Worm (Caenorhabditis elegans) whole organism, L4 larva: ENCODE results near the gene clec-8.

Experiments
- F26F4.8 ChIP-seq: fragments of 200-800 bp; sonication (Bioruptor generic); conservative IDR thresholded peaks from 2 replicates; pipeline ENCODE4 v1.3.6; 2022; ENCODE audit warnings: missing genetic modification characterization, missing compliant biosample characterization
- F37D6.2 ChIP-seq: sonication (generic microtip); optimal IDR thresholded peaks from 2 replicates; lab custom pipeline; 2016; ENCODE audit warnings: mild to moderate bottlenecking, missing genetic modification characterization, missing compliant biosample characterization
- R02D3.7 ChIP-seq: fragments of 150-350 bp; sonication (generic microtip); optimal IDR thresholded peaks from 3 replicates; lab custom pipeline; 2014; ENCODE audit warnings: missing biosample characterization, missing genetic modification characterization
- T26A8.4 ChIP-seq: fragments of 200-800 bp; sonication (Bioruptor generic); IDR thresholded peaks from 2 replicates; pipeline ENCODE4 v1.3.6; 2022; ENCODE audit warnings: missing genetic modification characterization, missing compliant biosample characterization
- Y105C5A.15 ChIP-seq: fragments of 200-800 bp; sonication (Bioruptor generic); IDR thresholded peaks from 2 replicates; pipeline ENCODE4 v1.3.6; 2022; ENCODE audit warnings: missing genetic modification characterization, missing compliant biosample characterization
- Y48G9A.11 ChIP-seq: fragments of 200-800 bp; sonication (Bioruptor generic); IDR thresholded peaks from 2 replicates; pipeline ENCODE4 v1.3.6; 2022; ENCODE audit warnings: missing genetic modification reagents, missing genetic modification characterization, missing compliant biosample characterization
- Y5F2A.4 ChIP-seq: fragments of 200-800 bp; sonication (Bioruptor generic); optimal IDR thresholded peaks from 2 replicates; lab custom pipeline; 2018; ENCODE audit warnings: mild to moderate bottlenecking, missing genetic modification characterization, missing compliant biosample characterization
- ZK546.5 ChIP-seq, 2 experiments: sonication (generic microtip); optimal IDR thresholded peaks; 2 replicates each; lab custom pipeline; 2017; ENCODE audit warnings: missing biosample characterization in 2 of 2, missing genetic modification characterization in 2 of 2
- arid-1 ChIP-seq: fragments of 200-800 bp; sonication (Bioruptor generic); conservative IDR thresholded peaks from 2 replicates; pipeline ENCODE4 v1.3.6; 2022; ENCODE audit warnings: missing genetic modification reagents, missing genetic modification characterization, missing compliant biosample characterization
- ceh-28 ChIP-seq: fragments of 150-350 bp; optimal IDR thresholded peaks from 2 replicates; lab custom pipeline; 2014; ENCODE audit warnings: missing biosample characterization, missing genetic modification reagents, missing genetic modification characterization
- ceh-44 ChIP-seq: fragments of 200-800 bp; sonication (Bioruptor generic); IDR thresholded peaks from 2 replicates; pipeline ENCODE4 v1.3.6; 2022; ENCODE audit warnings: missing genetic modification reagents, missing genetic modification characterization, missing compliant biosample characterization
- ceh-62 ChIP-seq: sonication (generic microtip); optimal IDR thresholded peaks from 2 replicates; lab custom pipeline; 2017; ENCODE audit warnings: missing biosample characterization, missing genetic modification characterization
- ceh-82 ChIP-seq: sonication (generic microtip); optimal IDR thresholded peaks from 2 replicates; lab custom pipeline; 2017; ENCODE audit warnings: missing biosample characterization, missing genetic modification characterization
- ctbp-1 ChIP-seq: fragments of 200-800 bp; sonication (Bioruptor generic); IDR thresholded peaks from 2 replicates; pipeline ENCODE4 v1.3.6; 2022; ENCODE audit warnings: missing genetic modification reagents, missing genetic modification characterization, missing compliant biosample characterization
- daf-19 ChIP-seq: fragments of 200-800 bp; sonication (Bioruptor generic); conservative IDR thresholded peaks from 2 replicates; pipeline ENCODE4 v1.3.6; 2022; ENCODE audit warnings: missing genetic modification characterization, missing compliant biosample characterization
- dmd-6 ChIP-seq: fragments of 200-800 bp; sonication (Bioruptor generic); IDR thresholded peaks from 2 replicates; pipeline ENCODE4 v1.3.6; 2022; ENCODE audit warnings: missing genetic modification reagents, missing genetic modification characterization, missing compliant biosample characterization
- egl-27 ChIP-seq: sonication (generic microtip); optimal IDR thresholded peaks from 3 replicates; lab custom pipeline; 2017; ENCODE audit warnings: missing biosample characterization, missing genetic modification reagents, missing genetic modification characterization
- egl-43 ChIP-seq: fragments of 200-800 bp; sonication (Bioruptor generic); IDR thresholded peaks from 2 replicates; pipeline ENCODE4 v1.3.6; 2022; ENCODE audit warnings: missing genetic modification reagents, missing genetic modification characterization, missing compliant biosample characterization
- hif-1 ChIP-seq, 2 experiments: sonication (generic microtip); optimal IDR thresholded peaks; 2 replicates each; lab custom pipeline; 2016 to 2017; ENCODE audit warnings: missing compliant biosample characterization in 2 of 2, missing genetic modification characterization in 2 of 2, missing genetic modification reagents in 2 of 2, missing genotype in 2 of 2, mild to moderate bottlenecking in 1 of 2
- hlh-30 ChIP-seq: sonication (generic microtip); optimal IDR thresholded peaks from 2 replicates; lab custom pipeline; 2017; ENCODE audit warnings: antibody characterized with exemption, mild to moderate bottlenecking, missing genetic modification characterization, missing compliant biosample characterization; ENCODE audit not compliant: insufficient read depth
- hmg-1.1 ChIP-seq: fragments of 200-800 bp; sonication (Bioruptor generic); IDR thresholded peaks from 2 replicates; pipeline ENCODE4 v1.3.6; 2022; ENCODE audit warnings: missing genetic modification reagents, missing genetic modification characterization, missing compliant biosample characterization
- lir-3 ChIP-seq: sonication (generic microtip); optimal IDR thresholded peaks from 2 replicates; lab custom pipeline; 2016; ENCODE audit warnings: mild to moderate bottlenecking, missing genetic modification characterization, missing compliant biosample characterization
- madf-9 ChIP-seq: fragments of 200-800 bp; sonication (Bioruptor generic); conservative IDR thresholded peaks from 2 replicates; pipeline ENCODE4 v1.3.6; 2022; ENCODE audit warnings: missing genetic modification reagents, missing genetic modification characterization, missing compliant biosample characterization
- mdt-29 ChIP-seq: fragments of 200-800 bp; sonication (Bioruptor generic); IDR thresholded peaks from 2 replicates; pipeline ENCODE4 v1.3.6; 2022; ENCODE audit warnings: missing genetic modification reagents, missing genetic modification characterization, missing compliant biosample characterization
- mxl-3 ChIP-seq: fragments of 200-800 bp; sonication (Bioruptor generic); optimal IDR thresholded peaks from 2 replicates; lab custom pipeline; 2018; ENCODE audit warnings: mild to moderate bottlenecking, missing genetic modification characterization, missing compliant biosample characterization
- nhr-42 ChIP-seq: fragments of 200-800 bp; sonication (Bioruptor generic); IDR thresholded peaks from 2 replicates; pipeline ENCODE4 v1.3.6; 2022; ENCODE audit warnings: missing genetic modification characterization, missing compliant biosample characterization
- nhr-6 ChIP-seq: fragments of 150-350 bp; optimal IDR thresholded peaks from 2 replicates; lab custom pipeline; 2014; ENCODE audit warnings: missing biosample characterization, missing genetic modification characterization
- nhr-77 ChIP-seq: fragments of 150-350 bp; optimal IDR thresholded peaks from 2 replicates; lab custom pipeline; 2014; ENCODE audit warnings: missing biosample characterization, missing genetic modification characterization
- pha-4 ChIP-seq, 2 experiments: fragments of 150-350 bp in 1 of 2; fragments of 200-800 bp in 1 of 2; sonication (Bioruptor generic) in 1 of 2; IDR thresholded peaks in 1 of 2; optimal IDR thresholded peaks in 1 of 2; 2 replicates each; pipeline versions ENCODE4 v1.3.6 to Lab custom; 2014 to 2022; ENCODE audit warnings: missing genetic modification characterization in 2 of 2, missing genetic modification reagents in 2 of 2, missing biosample characterization in 1 of 2, missing compliant biosample characterization in 1 of 2
- pqm-1 ChIP-seq: sonication (generic microtip); optimal IDR thresholded peaks from 2 replicates; lab custom pipeline; 2017; ENCODE audit warnings: missing biosample characterization, missing genetic modification characterization
- set-16 ChIP-seq: fragments of 200-800 bp; sonication (Bioruptor generic); IDR thresholded peaks from 2 replicates; pipeline ENCODE4 v1.3.6; 2022; ENCODE audit warnings: missing genetic modification reagents, missing genetic modification characterization, missing compliant biosample characterization
- skn-1 ChIP-seq: fragments of 150-350 bp; optimal IDR thresholded peaks from 2 replicates; lab custom pipeline; 2014; ENCODE audit warnings: missing biosample characterization, missing genetic modification characterization
- snpc-1.2 ChIP-seq: fragments of 200-800 bp; sonication (Bioruptor generic); IDR thresholded peaks from 2 replicates; pipeline ENCODE4 v1.3.6; 2022; ENCODE audit warnings: missing genetic modification reagents, missing genetic modification characterization, missing compliant biosample characterization
- spr-1 ChIP-seq: sonication (generic microtip); optimal IDR thresholded peaks from 2 replicates; lab custom pipeline; 2016; ENCODE audit warnings: mild to moderate bottlenecking, missing genetic modification characterization, missing compliant biosample characterization
- unc-130 ChIP-seq: sonication (generic microtip); optimal IDR thresholded peaks from 2 replicates; lab custom pipeline; 2016; ENCODE audit warnings: missing genetic modification reagents, missing genetic modification characterization, missing compliant biosample characterization
- unc-62 ChIP-seq, 3 experiments: fragments of 150-350 bp in 1 of 3; sonication (generic microtip); optimal IDR thresholded peaks in 2 of 3; peaks in 1 of 3; 1 replicate in 1 of 3; 2 replicates in 2 of 3; lab custom pipeline; 2014 to 2017; ENCODE audit warnings: missing biosample characterization in 3 of 3, missing genetic modification characterization in 3 of 3, missing genetic modification reagents in 3 of 3, missing genotype in 1 of 3
- zfp-2 ChIP-seq: sonication (generic microtip); optimal IDR thresholded peaks from 2 replicates; lab custom pipeline; 2016; ENCODE audit warnings: mild to moderate bottlenecking, missing genetic modification characterization, missing compliant biosample characterization
- zip-2 ChIP-seq: fragments of 150-350 bp; optimal IDR thresholded peaks from 2 replicates; lab custom pipeline; 2014; ENCODE audit warnings: missing biosample characterization, missing genetic modification characterization
- ztf-11 ChIP-seq: fragments of 150-350 bp; optimal IDR thresholded peaks from 2 replicates; lab custom pipeline; 2014; ENCODE audit warnings: missing biosample characterization, missing genetic modification characterization

The clec-8 gene

ce11 chrII:12565851-12566250, 12.0 kb downstream of the clec-8 start, which contains the start of gene F49C5.7:
F49C5.7 (plus strand) TSS chrII:12566151.
- TF ChIP-seq mxl-3 (GFP tag; lab: Kevin White, UChicago) (no peak), T26A8.4 (GFP tag; lab: Robert Waterston, UW) (no peak), Y105C5A.15 (GFP tag; lab: Robert Waterston, UW) (no peak), zfp-2 (tag; lab: Kevin White, UChicago) (no peak), unc-130 (GFP tag; lab: Kevin White, UChicago) (no peak), egl-43 (GFP tag; lab: Robert Waterston, UW) (no peak), pqm-1 (tag; lab: Kevin White, UChicago) (no peak), ztf-11 (no peak), ctbp-1 (no peak), madf-9 (GFP tag; lab: Robert Waterston, UW) (no peak), ZK546.5 (tag; optimal IDR thresholded peaks at IDR 0.05; lab: Kevin White, UChicago) (no peak), ceh-62 (no peak), ceh-28 (no peak), mdt-29 (GFP tag; lab: Robert Waterston, UW) (no peak), F37D6.2 (tag; lab: Kevin White, UChicago) (no peak), hif-1 (tag; optimal IDR thresholded peaks at IDR 0.05; lab: Kevin White, UChicago) (no peak)

ce11 chrII:12560210-12560609, 17.7 kb downstream of the clec-8 start, which contains the start of gene F49C5.12:
F49C5.12 (minus strand) TSS chrII:12560310.
- TF ChIP-seq F26F4.8: no peak
- no peak for TF ChIP-seq ceh-62
- no peak for TF ChIP-seq ceh-44 (GFP tag; lab: Robert Waterston, UW)
- no peak for TF ChIP-seq mdt-29 (GFP tag; lab: Robert Waterston, UW)
- no peak for TF ChIP-seq spr-1
- TF ChIP-seq R02D3.7: no peak
- TF ChIP-seq Y48G9A.11 (GFP tag; lab: Robert Waterston, UW): no peak
- TF ChIP-seq skn-1 (tag; lab: Kevin White, UChicago): no peak
- no peak for TF ChIP-seq hlh-30
- no peak for TF ChIP-seq Y5F2A.4 (GFP tag; lab: Kevin White, UChicago)
- TF ChIP-seq pha-4 (GFP tag; IDR thresholded peaks at IDR 0.05; lab: Robert Waterston, UW): no peak
- TF ChIP-seq pha-4 (tag; optimal IDR thresholded peaks at IDR 0.05; lab: Kevin White, UChicago): no peak
- no peak for TF ChIP-seq snpc-1.2
- no peak for TF ChIP-seq ceh-82 (tag; lab: Kevin White, UChicago)
- TF ChIP-seq daf-19 (GFP tag; lab: Robert Waterston, UW): no peak
- TF ChIP-seq hmg-1.1: no peak
- TF ChIP-seq nhr-42 (GFP tag; lab: Robert Waterston, UW): no peak

- TF ChIP-seq unc-62 (GFP tag; optimal IDR thresholded peaks at IDR 0.05 in 1 of 2; lab: Kevin White, UChicago) (peak in 1 of 2 experiments; percentile 89), unc-62 (tag; optimal IDR thresholded peaks at IDR 0.05; lab: Kevin White, UChicago) (no peak), nhr-6 (tag; lab: Kevin White, UChicago) (no peak), zip-2 (tag; lab: Kevin White, UChicago) (no peak), nhr-77 (tag; lab: Kevin White, UChicago) (no peak), dmd-6 (GFP tag; lab: Robert Waterston, UW) (no peak), arid-1 (GFP tag; lab: Robert Waterston, UW) (no peak), set-16 (no peak), lir-3 (no peak), egl-27 (tag; lab: Kevin White, UChicago) (no peak)
- TF ChIP-seq, all 104 proteins: peak for 1
Measured at ce11 chrII:12555579-12555978, 22.3 kb downstream of the clec-8 start, which contains the start of gene F49C5.11. F49C5.11 (plus strand) TSS chrII:12555879.
